Worm (Caenorhabditis elegans) whole organism, L4 larva: ENCODE results near the gene C15C7.4.

Experiments used
- F10B5.3 ChIP-seq: sonication (generic microtip); optimal IDR thresholded peaks from 2 replicates; lab custom pipeline; 2016; ENCODE audit warnings: mild to moderate bottlenecking, missing genetic modification characterization, missing compliant biosample characterization
- F26F4.8 ChIP-seq: fragments of 200-800 bp; sonication (Bioruptor generic); conservative IDR thresholded peaks from 2 replicates; pipeline ENCODE4 v1.3.6; 2022; ENCODE audit warnings: missing genetic modification characterization, missing compliant biosample characterization
- F49E8.2 ChIP-seq: sonication (generic microtip); optimal IDR thresholded peaks from 2 replicates; lab custom pipeline; 2016; ENCODE audit warnings: missing compliant biosample characterization, mild to moderate bottlenecking, missing genetic modification characterization, borderline replicate concordance
- R02D3.7 ChIP-seq: fragments of 150-350 bp; sonication (generic microtip); optimal IDR thresholded peaks from 3 replicates; lab custom pipeline; 2014; ENCODE audit warnings: missing biosample characterization, missing genetic modification characterization
- T20F7.1 ChIP-seq: fragments of 200-800 bp; sonication (Bioruptor generic); optimal IDR thresholded peaks from 2 replicates; lab custom pipeline; 2018; ENCODE audit warnings: mild to moderate bottlenecking, missing genetic modification characterization, missing compliant biosample characterization
- Y48G9A.11 ChIP-seq: fragments of 200-800 bp; sonication (Bioruptor generic); IDR thresholded peaks from 2 replicates; pipeline ENCODE4 v1.3.6; 2022; ENCODE audit warnings: missing genetic modification reagents, missing genetic modification characterization, missing compliant biosample characterization
- Y5F2A.4 ChIP-seq: fragments of 200-800 bp; sonication (Bioruptor generic); optimal IDR thresholded peaks from 2 replicates; lab custom pipeline; 2018; ENCODE audit warnings: mild to moderate bottlenecking, missing genetic modification characterization, missing compliant biosample characterization
- ceh-28 ChIP-seq: fragments of 150-350 bp; optimal IDR thresholded peaks from 2 replicates; lab custom pipeline; 2014; ENCODE audit warnings: missing biosample characterization, missing genetic modification reagents, missing genetic modification characterization
- ces-1 ChIP-seq: fragments of 150-350 bp; sonication (generic microtip); optimal IDR thresholded peaks from 4 replicates; lab custom pipeline; 2014; ENCODE audit warnings: missing biosample characterization, missing genetic modification reagents, missing genetic modification characterization
- daf-16 ChIP-seq, 3 experiments: sonication (generic microtip); optimal IDR thresholded peaks; 2 replicates each; lab custom pipeline; 2016 to 2017; ENCODE audit warnings: missing genetic modification characterization in 3 of 3, missing genetic modification reagents in 3 of 3, mild to moderate bottlenecking in 2 of 3, missing compliant biosample characterization in 2 of 3, missing biosample characterization in 1 of 3, moderate library complexity in 1 of 3
- daf-8 ChIP-seq: fragments of 200-800 bp; sonication (Bioruptor generic); IDR thresholded peaks from 2 replicates; pipeline ENCODE4 v1.3.6; 2022; ENCODE audit warnings: missing genetic modification characterization, missing compliant biosample characterization
- dmd-6 ChIP-seq: fragments of 200-800 bp; sonication (Bioruptor generic); IDR thresholded peaks from 2 replicates; pipeline ENCODE4 v1.3.6; 2022; ENCODE audit warnings: missing genetic modification reagents, missing genetic modification characterization, missing compliant biosample characterization
- dmd-8 ChIP-seq: fragments of 200-800 bp; sonication (Bioruptor generic); IDR thresholded peaks from 2 replicates; pipeline ENCODE4 v1.3.6; 2022; ENCODE audit warnings: missing genetic modification characterization, missing compliant biosample characterization
- dmd-9 ChIP-seq: fragments of 200-800 bp; sonication (Bioruptor generic); IDR thresholded peaks from 2 replicates; pipeline ENCODE4 v1.3.6; 2022; ENCODE audit warnings: missing genetic modification reagents, missing genetic modification characterization, missing compliant biosample characterization
- dpl-1 ChIP-seq: fragments of 150-350 bp; optimal IDR thresholded peaks from 2 replicates; lab custom pipeline; 2014; ENCODE audit warnings: missing biosample characterization, missing genetic modification reagents, missing genetic modification characterization
- duxl-1 ChIP-seq: sonication (generic microtip); optimal IDR thresholded peaks from 2 replicates; lab custom pipeline; 2016; ENCODE audit warnings: mild to moderate bottlenecking, missing genetic modification characterization, moderate library complexity, missing compliant biosample characterization; ENCODE audit not compliant: poor library complexity
- dve-1 ChIP-seq: sonication (generic microtip); optimal IDR thresholded peaks from 2 replicates; lab custom pipeline; 2017; ENCODE audit warnings: antibody characterized with exemption, mild to moderate bottlenecking, missing genetic modification characterization, missing compliant biosample characterization; ENCODE audit not compliant: insufficient read depth
- egl-27 ChIP-seq: sonication (generic microtip); optimal IDR thresholded peaks from 3 replicates; lab custom pipeline; 2017; ENCODE audit warnings: missing biosample characterization, missing genetic modification reagents, missing genetic modification characterization
- egl-43 ChIP-seq: fragments of 200-800 bp; sonication (Bioruptor generic); IDR thresholded peaks from 2 replicates; pipeline ENCODE4 v1.3.6; 2022; ENCODE audit warnings: missing genetic modification reagents, missing genetic modification characterization, missing compliant biosample characterization
- fkh-10 ChIP-seq: fragments of 150-350 bp; optimal IDR thresholded peaks from 2 replicates; lab custom pipeline; 2014; ENCODE audit warnings: missing biosample characterization, missing genetic modification reagents, missing genetic modification characterization
- hlh-11 ChIP-seq: fragments of 200-800 bp; sonication (Bioruptor generic); optimal IDR thresholded peaks from 2 replicates; lab custom pipeline; 2018; ENCODE audit warnings: mild to moderate bottlenecking, missing genetic modification characterization, missing compliant biosample characterization
- hlh-30 ChIP-seq: sonication (generic microtip); optimal IDR thresholded peaks from 2 replicates; lab custom pipeline; 2017; ENCODE audit warnings: antibody characterized with exemption, mild to moderate bottlenecking, missing genetic modification characterization, missing compliant biosample characterization; ENCODE audit not compliant: insufficient read depth
- lim-7 ChIP-seq: fragments of 200-800 bp; sonication (Bioruptor generic); IDR thresholded peaks from 2 replicates; pipeline ENCODE4 v1.3.6; 2022; ENCODE audit warnings: missing genetic modification characterization, missing compliant biosample characterization
- lin-13 ChIP-seq: fragments of 150-350 bp; optimal IDR thresholded peaks from 2 replicates; lab custom pipeline; 2014; ENCODE audit warnings: missing biosample characterization, missing genetic modification reagents, missing genetic modification characterization
- lin-29 ChIP-seq: fragments of 200-800 bp; sonication (Bioruptor generic); IDR thresholded peaks from 2 replicates; pipeline ENCODE4 v1.3.6; 2022; ENCODE audit warnings: missing genetic modification reagents, missing genetic modification characterization, missing compliant biosample characterization
- lin-38 ChIP-seq: fragments of 200-800 bp; sonication (Bioruptor generic); IDR thresholded peaks from 2 replicates; pipeline ENCODE4 v1.3.6; 2022; ENCODE audit warnings: missing genetic modification reagents, missing genetic modification characterization, missing compliant biosample characterization
- mdl-1 ChIP-seq, 2 experiments: fragments of 150-350 bp in 1 of 2; sonication (generic microtip) in 1 of 2; optimal IDR thresholded peaks; 2 replicates each; lab custom pipeline; 2014 to 2017; ENCODE audit warnings: missing biosample characterization in 2 of 2, missing genetic modification characterization in 2 of 2
- mdt-29 ChIP-seq: fragments of 200-800 bp; sonication (Bioruptor generic); IDR thresholded peaks from 2 replicates; pipeline ENCODE4 v1.3.6; 2022; ENCODE audit warnings: missing genetic modification reagents, missing genetic modification characterization, missing compliant biosample characterization
- mep-1 ChIP-seq: fragments of 150-350 bp; sonication (generic microtip); optimal IDR thresholded peaks from 3 replicates; lab custom pipeline; 2014; ENCODE audit warnings: missing biosample characterization, missing genetic modification characterization
- mes-2 ChIP-seq: sonication (generic microtip); optimal IDR thresholded peaks from 2 replicates; lab custom pipeline; 2016; ENCODE audit warnings: missing genotype, mild to moderate bottlenecking, missing genetic modification characterization, missing compliant biosample characterization; ENCODE audit not compliant: poor library complexity, severe bottlenecking
- mxl-3 ChIP-seq: fragments of 200-800 bp; sonication (Bioruptor generic); optimal IDR thresholded peaks from 2 replicates; lab custom pipeline; 2018; ENCODE audit warnings: mild to moderate bottlenecking, missing genetic modification characterization, missing compliant biosample characterization
- nhr-10 ChIP-seq: fragments of 150-350 bp; optimal IDR thresholded peaks from 2 replicates; lab custom pipeline; 2014; ENCODE audit warnings: missing biosample characterization, missing genetic modification characterization
- nhr-111 ChIP-seq: fragments of 200-800 bp; sonication (Bioruptor generic); optimal IDR thresholded peaks from 2 replicates; lab custom pipeline; 2018; ENCODE audit warnings: mild to moderate bottlenecking, missing genetic modification characterization, missing compliant biosample characterization
- nhr-41 ChIP-seq: fragments of 200-800 bp; sonication (Bioruptor generic); IDR thresholded peaks from 2 replicates; pipeline ENCODE4 v1.3.6; 2022; ENCODE audit warnings: missing genetic modification reagents, missing genetic modification characterization, missing compliant biosample characterization
- nhr-42 ChIP-seq: fragments of 200-800 bp; sonication (Bioruptor generic); IDR thresholded peaks from 2 replicates; pipeline ENCODE4 v1.3.6; 2022; ENCODE audit warnings: missing genetic modification characterization, missing compliant biosample characterization
- nhr-76 ChIP-seq: fragments of 150-350 bp; optimal IDR thresholded peaks from 2 replicates; lab custom pipeline; 2014; ENCODE audit warnings: missing biosample characterization, missing genetic modification characterization
- nhr-77 ChIP-seq: fragments of 150-350 bp; optimal IDR thresholded peaks from 2 replicates; lab custom pipeline; 2014; ENCODE audit warnings: missing biosample characterization, missing genetic modification characterization
- php-3 ChIP-seq: fragments of 200-800 bp; sonication (Bioruptor generic); IDR thresholded peaks from 2 replicates; pipeline ENCODE4 v1.3.6; 2022; ENCODE audit warnings: missing genetic modification reagents, missing genetic modification characterization, missing compliant biosample characterization
- sdz-12 ChIP-seq: fragments of 200-800 bp; sonication (Bioruptor generic); optimal IDR thresholded peaks from 2 replicates; lab custom pipeline; 2018; ENCODE audit warnings: mild to moderate bottlenecking, missing genetic modification characterization, missing compliant biosample characterization
- set-16 ChIP-seq: fragments of 200-800 bp; sonication (Bioruptor generic); IDR thresholded peaks from 2 replicates; pipeline ENCODE4 v1.3.6; 2022; ENCODE audit warnings: missing genetic modification reagents, missing genetic modification characterization, missing compliant biosample characterization
- skn-1 ChIP-seq: fragments of 150-350 bp; optimal IDR thresholded peaks from 2 replicates; lab custom pipeline; 2014; ENCODE audit warnings: missing biosample characterization, missing genetic modification characterization
- spr-3 ChIP-seq: fragments of 200-800 bp; sonication (Bioruptor generic); optimal IDR thresholded peaks from 2 replicates; lab custom pipeline; 2018; ENCODE audit warnings: mild to moderate bottlenecking, missing genetic modification characterization, missing compliant biosample characterization
- tra-1 ChIP-seq: fragments of 200-800 bp; sonication (Bioruptor generic); IDR thresholded peaks from 2 replicates; pipeline ENCODE4 v1.3.6; 2022; ENCODE audit warnings: missing genetic modification reagents, missing genetic modification characterization, missing compliant biosample characterization
- unc-62 ChIP-seq, 3 experiments: fragments of 150-350 bp in 1 of 3; sonication (generic microtip); optimal IDR thresholded peaks in 2 of 3; peaks in 1 of 3; 1 replicate in 1 of 3; 2 replicates in 2 of 3; lab custom pipeline; 2014 to 2017; ENCODE audit warnings: missing biosample characterization in 3 of 3, missing genetic modification characterization in 3 of 3, missing genetic modification reagents in 3 of 3, missing genotype in 1 of 3
- vab-7 ChIP-seq: fragments of 200-800 bp; sonication (Bioruptor generic); IDR thresholded peaks from 2 replicates; pipeline ENCODE4 v1.3.6; 2022; ENCODE audit warnings: missing genetic modification reagents, missing genetic modification characterization, missing compliant biosample characterization
- zfp-2 ChIP-seq: sonication (generic microtip); optimal IDR thresholded peaks from 2 replicates; lab custom pipeline; 2016; ENCODE audit warnings: mild to moderate bottlenecking, missing genetic modification characterization, missing compliant biosample characterization
- zip-11 ChIP-seq: fragments of 200-800 bp; sonication (Bioruptor generic); IDR thresholded peaks from 2 replicates; pipeline ENCODE4 v1.3.6; 2022; ENCODE audit warnings: missing genetic modification characterization, missing compliant biosample characterization

The C15C7.4 gene

ce11 chrX:3102165-3102564, 43.2 kb upstream of the C15C7.4 start, which contains the start of gene ztf-13 (continued):
- TF ChIP-seq zfp-2 (no peak), daf-8 (GFP tag; lab: Robert Waterston, UW) (no peak), fkh-10 (GFP tag; lab: Kevin White, UChicago) (no peak), nhr-76 (tag; lab: Kevin White, UChicago) (no peak), nhr-111 (GFP tag; lab: Kevin White, UChicago) (no peak), set-16 (GFP tag; lab: Robert Waterston, UW) (no peak), egl-27 (no peak), php-3 (GFP tag; lab: Robert Waterston, UW) (peak; percentile 89), skn-1 (tag; lab: Kevin White, UChicago) (no peak), Y48G9A.11 (GFP tag; lab: Robert Waterston, UW) (no peak), lin-29 (GFP tag; lab: Robert Waterston, UW) (no peak), ceh-28 (tag; lab: Kevin White, UChicago) (no peak), lin-13 (GFP tag; lab: Kevin White, UChicago) (no peak)

DNA sequence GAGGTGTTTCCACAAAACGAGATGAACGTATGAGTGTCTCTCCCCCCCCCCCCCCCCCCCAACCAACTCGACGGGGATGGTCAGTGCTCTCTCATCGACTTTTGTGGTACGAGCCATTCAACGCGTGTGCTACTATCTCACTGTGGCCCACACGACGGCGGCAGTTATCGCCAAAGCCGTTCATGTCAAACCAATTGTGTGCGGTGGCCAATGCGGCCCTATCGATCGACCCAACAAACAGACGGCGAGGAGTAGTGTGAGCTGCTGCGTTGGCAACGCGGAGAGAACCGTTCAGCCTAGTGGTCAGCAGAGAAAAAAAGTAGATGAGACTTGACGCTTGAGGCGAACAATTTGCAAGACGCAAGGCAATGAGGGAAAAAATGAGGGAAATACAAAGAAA, 42.5 kb upstream of the C15C7.4 start:
- TF ChIP-seq mxl-3 (GFP tag; lab: Kevin White, UChicago) (peak; percentile 39), nhr-10 (no peak), mdl-1 (tag; optimal IDR thresholded peaks at IDR 0.05; lab: Kevin White, UChicago) (no peak), vab-7 (GFP tag; lab: Robert Waterston, UW) (no peak), hlh-30 (peak; percentile 7), T20F7.1 (GFP tag; lab: Kevin White, UChicago) (no peak), nhr-42 (GFP tag; lab: Robert Waterston, UW) (no peak), egl-43 (peak; percentile 58; the same call in 1 of the 2 replicates), nhr-41 (GFP tag; lab: Robert Waterston, UW) (no peak), dpl-1 (GFP tag; lab: Kevin White, UChicago) (no peak), F10B5.3 (tag; lab: Kevin White, UChicago) (no peak), lin-38 (GFP tag; lab: Robert Waterston, UW) (no peak), sdz-12 (GFP tag; lab: Kevin White, UChicago) (no peak), skn-1 (tag; lab: Kevin White, UChicago) (no peak), mes-2 (peak; percentile 44), lim-7 (GFP tag; lab: Robert Waterston, UW) (0 out of 2 replicates have a peak, but pooled peaks have one; percentile 29), mdt-29 (GFP tag; lab: Robert Waterston, UW) (no peak), dmd-8 (GFP tag; lab: Robert Waterston, UW) (no peak), R02D3.7 (no peak), F49E8.2 (tag; lab: Kevin White, UChicago) (no peak), spr-3 (GFP tag; lab: Kevin White, UChicago) (no peak), php-3 (GFP tag; lab: Robert Waterston, UW) (0 out of 2 replicates have a peak, but pooled peaks have one; percentile 7), mep-1 (peak; percentile 42), hlh-11 (tag; lab: Kevin White, UChicago) (peak; percentile 32), dve-1 (peak; percentile 35), nhr-77 (tag; lab: Kevin White, UChicago) (no peak), unc-62 (GFP tag; optimal IDR thresholded peaks at IDR 0.05 in 1 of 2; lab: Kevin White, UChicago) (no peak), unc-62 (tag; optimal IDR thresholded peaks at IDR 0.05; lab: Kevin White, UChicago) (no peak), Y5F2A.4 (GFP tag; lab: Kevin White, UChicago) (no peak), lin-29 (GFP tag; lab: Robert Waterston, UW) (no peak), duxl-1 (tag; lab: Kevin White, UChicago) (no peak), F26F4.8 (GFP tag; lab: Robert Waterston, UW) (no peak), dmd-9 (GFP tag; lab: Robert Waterston, UW) (no peak), zip-11 (GFP tag; lab: Robert Waterston, UW) (no peak), ceh-28 (tag; lab: Kevin White, UChicago) (peak; percentile 10), daf-16 (GFP tag; optimal IDR thresholded peaks at IDR 0.05; lab: Kevin White, UChicago) (no peak), daf-16 (tag; optimal IDR thresholded peaks at IDR 0.05; lab: Kevin White, UChicago) (peak; percentile 5), ces-1 (GFP tag; lab: Kevin White, UChicago) (no peak), dmd-6 (peak; percentile 26; the same call in 1 of the 2 replicates), zfp-2 (no peak), Y48G9A.11 (GFP tag; lab: Robert Waterston, UW) (no peak), tra-1 (no peak)
